Fruit fly (Drosophila melanogaster): ENCODE measurements around the gene CG5412.

- TF ChIP-seq Myc (optimal IDR thresholded peaks at IDR 0.05) (no peak), insv (optimal IDR thresholded peaks at IDR 0.05) (no peak)
Observed at dm6 chr3R:20534575-20534974, 42.3 kb upstream of the CG5412 start, which contains the start of the genes MtnE and MtnD.
